Fruit fly (Drosophila melanogaster) whole organism, embryonic: Measurements from ENCODE around the gene CG14960.

Source experiments
- CG10321 ChIP-seq: fragments of 200-800 bp; sonication (Bioruptor generic); IDR thresholded peaks from 2 replicates; pipeline ENCODE4 v1.3.6; 2022; ENCODE audit warnings: missing biosample characterization, missing genetic modification characterization
- CG11504 ChIP-seq: fragments of 200-800 bp; sonication (Bioruptor generic); optimal IDR thresholded peaks from 3 replicates; lab custom pipeline; 2019; ENCODE audit warnings: missing biosample characterization, mild to moderate bottlenecking, missing genetic modification characterization, moderate library complexity
- CG11560 ChIP-seq: fragments of 200-800 bp; sonication (Bioruptor generic); IDR thresholded peaks from 3 replicates; pipeline ENCODE4 v1.3.6; 2022; ENCODE audit warnings: missing biosample characterization, missing genetic modification characterization
- CG12219 ChIP-seq: fragments of 200-800 bp; sonication (Bioruptor generic); optimal IDR thresholded peaks from 3 replicates; lab custom pipeline; 2018; ENCODE audit warnings: missing biosample characterization, mild to moderate bottlenecking, missing genetic modification characterization
- CG12391 ChIP-seq: fragments of 200-800 bp; sonication (Bioruptor generic); optimal IDR thresholded peaks from 3 replicates; lab custom pipeline; 2018; ENCODE audit warnings: missing biosample characterization, mild to moderate bottlenecking, missing genetic modification characterization, moderate library complexity
- CG12769 ChIP-seq: fragments of 200-800 bp; sonication (Bioruptor generic); optimal IDR thresholded peaks from 2 replicates; lab custom pipeline; 2019; ENCODE audit warnings: missing biosample characterization, mild to moderate bottlenecking, missing genetic modification characterization, moderate library complexity
- CG13123 ChIP-seq: fragments of 200-800 bp; sonication (Bioruptor generic); optimal IDR thresholded peaks from 2 replicates; lab custom pipeline; 2016; ENCODE audit warnings: missing biosample characterization, missing genetic modification characterization
- CG14667 ChIP-seq: fragments of 200-800 bp; sonication (Bioruptor generic); IDR thresholded peaks from 2 replicates; pipeline ENCODE4 v1.3.6; 2022; ENCODE audit warnings: missing biosample characterization, missing genetic modification characterization
- CG16815 ChIP-seq: fragments of 200-800 bp; sonication (Bioruptor generic); optimal IDR thresholded peaks from 3 replicates; lab custom pipeline; 2017; ENCODE audit warnings: missing biosample characterization, mild to moderate bottlenecking, missing genetic modification characterization
- CG17612 ChIP-seq: fragments of 200-800 bp; sonication (Bioruptor generic); IDR thresholded peaks from 2 replicates; pipeline ENCODE4 v1.3.6; 2022; ENCODE audit warnings: missing biosample characterization, missing genetic modification characterization
- CG18599 ChIP-seq: fragments of 200-800 bp; sonication (Bioruptor generic); optimal IDR thresholded peaks from 3 replicates; lab custom pipeline; 2017; ENCODE audit warnings: missing biosample characterization, missing genetic modification characterization, mild to moderate bottlenecking, moderate library complexity, missing genetic modification reagents
- CG3065 ChIP-seq: fragments of 200-800 bp; sonication (Bioruptor generic); optimal IDR thresholded peaks from 2 replicates; lab custom pipeline; 2016; ENCODE audit warnings: missing biosample characterization, missing genetic modification characterization
- CG32772 ChIP-seq: fragments of 200-800 bp; sonication (Bioruptor generic); IDR thresholded peaks from 2 replicates; pipeline ENCODE4 v1.3.6; 2022; ENCODE audit warnings: missing biosample characterization, missing genetic modification characterization
- CG34376 ChIP-seq: fragments of 200-800 bp; sonication (Bioruptor generic); optimal IDR thresholded peaks from 2 replicates; lab custom pipeline; 2018; ENCODE audit warnings: missing biosample characterization, mild to moderate bottlenecking, missing genetic modification characterization
- CG4328 ChIP-seq: fragments of 200-800 bp; sonication (Bioruptor generic); optimal IDR thresholded peaks from 3 replicates; lab custom pipeline; 2017; ENCODE audit warnings: missing biosample characterization, missing genetic modification reagents, missing genetic modification characterization
- CG43689 ChIP-seq: fragments of 200-800 bp; sonication (Bioruptor generic); IDR thresholded peaks from 2 replicates; pipeline ENCODE4 v1.3.6; 2022; ENCODE audit warnings: missing biosample characterization, missing genetic modification characterization
- CG6683 ChIP-seq: fragments of 200-800 bp; sonication (Bioruptor generic); optimal IDR thresholded peaks from 2 replicates; lab custom pipeline; 2017; ENCODE audit warnings: missing biosample characterization, mild to moderate bottlenecking, missing genetic modification characterization, missing genetic modification reagents
- CG6765 ChIP-seq: fragments of 200-800 bp; sonication (Bioruptor generic); optimal IDR thresholded peaks from 3 replicates; lab custom pipeline; 2017; ENCODE audit warnings: missing biosample characterization, mild to moderate bottlenecking, missing genetic modification characterization
- CG6854 ChIP-seq: fragments of 200-800 bp; sonication (Bioruptor generic); optimal IDR thresholded peaks from 3 replicates; lab custom pipeline; 2017; ENCODE audit warnings: missing biosample characterization, mild to moderate bottlenecking, missing genetic modification characterization
- CG8388 ChIP-seq: fragments of 200-800 bp; sonication (Bioruptor generic); optimal IDR thresholded peaks from 2 replicates; lab custom pipeline; 2019; ENCODE audit warnings: missing biosample characterization, mild to moderate bottlenecking, missing genetic modification characterization, moderate library complexity
- Ets65A ChIP-seq: fragments of 200-800 bp; sonication (Bioruptor generic); peaks from one replicate; lab custom pipeline; 2016; ENCODE audit warnings: missing biosample characterization, missing genetic modification characterization
- Fer1 ChIP-seq: fragments of 200-800 bp; sonication (Bioruptor generic); optimal IDR thresholded peaks from 2 replicates; lab custom pipeline; 2017; ENCODE audit warnings: missing biosample characterization, mild to moderate bottlenecking, missing genetic modification characterization
- Max ChIP-seq: fragments of 200-800 bp; sonication (Bioruptor generic); optimal IDR thresholded peaks from 2 replicates; lab custom pipeline; 2016; ENCODE audit warnings: missing biosample characterization, mild to moderate bottlenecking, missing genetic modification characterization
- Med ChIP-seq: fragments of 200-800 bp; sonication (Bioruptor generic); peaks from one replicate; lab custom pipeline; 2016; ENCODE audit warnings: missing biosample characterization, missing genetic modification characterization, mild to moderate bottlenecking, inconsistent platforms, moderate library complexity
- Nf-YC ChIP-seq: fragments of 200-800 bp; optimal IDR thresholded peaks from 3 replicates; lab custom pipeline; 2019; ENCODE audit warnings: missing biosample characterization, mild to moderate bottlenecking, missing genetic modification characterization, moderate library complexity
- Sin3A ChIP-seq: fragments of >200 bp; optimal IDR thresholded peaks from 2 replicates; lab custom pipeline; 2018
- TFAM ChIP-seq: fragments of 200-800 bp; sonication (Bioruptor generic); optimal IDR thresholded peaks from 2 replicates; lab custom pipeline; 2017; ENCODE audit warnings: missing biosample characterization, missing genetic modification characterization, inconsistent platforms
- caup ChIP-seq: fragments of 200-800 bp; sonication (Bioruptor generic); optimal IDR thresholded peaks from 3 replicates; lab custom pipeline; 2017; ENCODE audit warnings: missing biosample characterization, mild to moderate bottlenecking, missing genetic modification characterization, moderate library complexity; ENCODE audit not compliant: severe bottlenecking
- chif ChIP-seq, 2 experiments: fragments of 200-800 bp; sonication (Bioruptor generic); optimal IDR thresholded peaks; 3 replicates each; lab custom pipeline; 2016; ENCODE audit warnings: missing biosample characterization in 2 of 2, missing genetic modification characterization in 2 of 2
- chinmo ChIP-seq: fragments of 200-800 bp; sonication (Bioruptor generic); IDR thresholded peaks from 4 replicates; pipeline ENCODE4 v1.3.6; 2022; ENCODE audit warnings: missing biosample characterization, missing genetic modification characterization; ENCODE audit not compliant: partially characterized antibody
- cwo ChIP-seq: fragments of 200-800 bp; sonication (Bioruptor generic); optimal IDR thresholded peaks from 3 replicates; lab custom pipeline; 2017; ENCODE audit warnings: missing biosample characterization, missing genetic modification characterization, mild to moderate bottlenecking, moderate library complexity, missing genetic modification reagents
- dm ChIP-seq: fragments of 200-800 bp; sonication (Bioruptor generic); optimal IDR thresholded peaks from 3 replicates; lab custom pipeline; 2016; ENCODE audit warnings: missing biosample characterization, missing genetic modification characterization
- exex ChIP-seq: fragments of 200-800 bp; sonication (Bioruptor generic); optimal IDR thresholded peaks from 4 replicates; lab custom pipeline; 2018; ENCODE audit warnings: missing biosample characterization, mild to moderate bottlenecking, missing genetic modification characterization, moderate library complexity
- gem ChIP-seq: fragments of 200-800 bp; sonication (Bioruptor generic); optimal IDR thresholded peaks from 2 replicates; lab custom pipeline; 2019; ENCODE audit warnings: missing biosample characterization, mild to moderate bottlenecking, missing genetic modification characterization, moderate library complexity
- mirr ChIP-seq: fragments of 200-800 bp; sonication (Bioruptor generic); optimal IDR thresholded peaks from 3 replicates; lab custom pipeline; 2018; ENCODE audit warnings: missing biosample characterization, mild to moderate bottlenecking, missing genetic modification characterization
- nmo ChIP-seq: fragments of 200-800 bp; sonication (Bioruptor generic); optimal IDR thresholded peaks from 2 replicates; lab custom pipeline; 2018; ENCODE audit warnings: missing biosample characterization, mild to moderate bottlenecking, missing genetic modification characterization, moderate library complexity
- ranshi ChIP-seq: fragments of 200-800 bp; sonication (Bioruptor generic); IDR thresholded peaks from 2 replicates; pipeline ENCODE4 v1.3.6; 2022; ENCODE audit warnings: missing biosample characterization, missing genetic modification characterization
- vnd ChIP-seq: fragments of 200-800 bp; sonication (Bioruptor generic); IDR thresholded peaks from 3 replicates; pipeline ENCODE4 v1.3.6; 2022; ENCODE audit warnings: missing biosample characterization, missing genetic modification characterization; ENCODE audit not compliant: partially characterized antibody
- wdn ChIP-seq: fragments of 200-800 bp; sonication (Bioruptor generic); IDR thresholded peaks from 2 replicates; pipeline ENCODE4 v1.3.6; 2022; ENCODE audit warnings: missing biosample characterization, missing genetic modification characterization

CG14960 gene

DNA sequence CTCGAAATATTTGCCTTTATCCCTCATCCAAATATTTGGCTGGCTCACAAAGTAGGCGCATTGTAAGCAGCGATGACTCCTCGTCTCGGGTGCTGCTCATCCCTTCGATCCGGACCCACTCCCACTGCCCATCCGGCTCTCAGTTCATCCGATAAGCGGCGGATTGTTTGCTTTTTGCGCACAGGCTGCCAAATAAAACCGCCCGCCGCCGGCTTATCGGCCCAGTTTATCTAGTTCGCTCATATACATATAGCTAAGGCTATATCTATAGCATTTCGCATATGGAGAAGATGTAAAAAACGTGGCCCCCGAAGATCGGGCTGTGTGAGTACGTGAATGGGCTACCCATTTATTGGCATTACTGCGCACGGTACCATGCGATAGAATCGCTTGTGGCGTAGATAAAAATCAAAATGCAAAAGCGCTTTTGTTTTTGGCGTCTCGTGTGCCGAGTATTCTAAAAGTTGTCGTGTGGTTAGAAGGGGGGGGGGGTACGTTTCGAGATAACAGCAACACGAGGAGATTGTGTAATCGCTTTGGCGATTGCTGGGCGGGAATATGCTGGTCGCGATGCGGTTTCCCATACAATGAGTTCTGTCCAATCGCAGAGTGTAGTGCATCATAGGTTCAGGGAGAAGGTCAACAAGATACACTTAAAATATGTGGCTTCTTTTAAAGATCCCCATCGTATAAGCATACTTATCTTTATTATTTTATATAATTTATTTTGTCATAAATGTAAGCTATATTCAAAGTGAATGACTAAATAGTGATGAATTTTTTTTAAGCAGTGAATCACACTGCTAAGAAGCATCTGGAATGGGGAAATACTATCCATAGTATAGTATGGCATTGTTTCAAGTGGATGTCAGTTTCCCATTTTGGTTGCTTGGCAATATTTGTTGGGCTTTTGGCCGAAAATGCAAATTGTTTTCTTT lies 38.1 kb downstream of the CG14960 start (continued):
- TF ChIP-seq chif (GFP tag; optimal IDR thresholded peaks at IDR 0.05; lab: Kevin White, UChicago), result no peak
- TF ChIP-seq CG12391 (tag; lab: Kevin White, UChicago), result no peak
- TF ChIP-seq mirr (GFP tag; lab: Kevin White, UChicago), result peak; percentile 26
- TF ChIP-seq nmo (GFP tag; lab: Kevin White, UChicago), result no peak
- peak; percentile 61 for TF ChIP-seq CG12769 (tag; lab: Kevin White, UChicago)
- peak; percentile 30 for TF ChIP-seq CG18599 (GFP tag; lab: Kevin White, UChicago)
- peak; percentile 69 for TF ChIP-seq exex
- no peak for TF ChIP-seq CG13123 (GFP tag; lab: Kevin White, UChicago)
- TF ChIP-seq CG4328 (GFP tag; lab: Kevin White, UChicago), result no peak
- TF ChIP-seq CG6765 (GFP tag; lab: Kevin White, UChicago), result peak; percentile 36
- TF ChIP-seq caup, result peak; percentile 41
- no peak for TF ChIP-seq Fer1 (GFP tag; lab: Kevin White, UChicago)
- TF ChIP-seq CG8388 (GFP tag; lab: Kevin White, UChicago), result no peak
- no peak for TF ChIP-seq ranshi (GFP tag; lab: Robert Waterston, UW)
- TF ChIP-seq CG3065 (GFP tag; lab: Kevin White, UChicago), result no peak
- TF ChIP-seq CG11504, result no peak
- TF ChIP-seq CG6854, result no peak
- no peak for TF ChIP-seq TFAM (GFP tag; lab: Kevin White, UChicago)
- no peak for TF ChIP-seq CG11560 (tag; lab: Robert Waterston, UW)
- TF ChIP-seq Sin3A, result no peak
- TF ChIP-seq chinmo (GFP tag; lab: Robert Waterston, UW), result peak; percentile 86; the same call in 1 of the 4 replicates
- TF ChIP-seq cwo (GFP tag; lab: Kevin White, UChicago), result peak; percentile 92
- no peak for TF ChIP-seq CG14667 (GFP tag; lab: Robert Waterston, UW)
- TF ChIP-seq Max, result no peak
- TF ChIP-seq CG34376 (GFP tag; lab: Kevin White, UChicago), result peak; percentile 56
- TF ChIP-seq CG10321, result no peak
- TF ChIP-seq Med (GFP tag; lab: Kevin White, UChicago), result peak; percentile 75
- peak; percentile 95 for TF ChIP-seq Nf-YC (tag; lab: Kevin White, UChicago)
- peak; percentile 21 for TF ChIP-seq dm (GFP tag; lab: Kevin White, UChicago)
- TF ChIP-seq CG6683 (GFP tag; lab: Kevin White, UChicago), result no peak
- TF ChIP-seq vnd (GFP tag; lab: Robert Waterston, UW), result 0 out of 3 replicates have a peak, but pooled peaks have one; percentile 23

DNA sequence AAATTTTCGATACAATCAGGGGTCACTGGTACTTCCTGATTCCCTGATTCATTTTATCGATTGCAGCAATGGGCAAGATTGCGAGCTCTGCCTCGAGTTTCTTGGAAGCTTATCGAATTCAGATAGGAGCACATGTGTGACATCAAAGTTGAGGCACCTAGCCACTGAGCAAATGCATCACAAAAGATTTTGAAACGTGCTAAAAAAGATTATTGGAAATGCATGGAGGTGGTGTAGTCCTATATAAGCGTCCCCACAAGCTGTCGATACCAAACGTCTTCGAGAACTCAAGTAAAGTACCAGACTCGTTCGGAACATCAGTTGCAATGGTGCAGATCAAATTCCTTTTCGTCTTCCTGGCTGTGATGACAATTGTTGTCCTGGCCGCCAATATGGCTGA lies 43.2 kb downstream of the CG14960 start, which contains the start of gene Drsl2:
Gene Drsl2, plus strand, starts transcription at position 301 of the 400 bp plus-strand sequence.
- TF ChIP-seq Ets65A (GFP tag; lab: Kevin White, UChicago), result peak; percentile 4
- TF ChIP-seq chinmo (GFP tag; lab: Robert Waterston, UW), result no peak

DNA sequence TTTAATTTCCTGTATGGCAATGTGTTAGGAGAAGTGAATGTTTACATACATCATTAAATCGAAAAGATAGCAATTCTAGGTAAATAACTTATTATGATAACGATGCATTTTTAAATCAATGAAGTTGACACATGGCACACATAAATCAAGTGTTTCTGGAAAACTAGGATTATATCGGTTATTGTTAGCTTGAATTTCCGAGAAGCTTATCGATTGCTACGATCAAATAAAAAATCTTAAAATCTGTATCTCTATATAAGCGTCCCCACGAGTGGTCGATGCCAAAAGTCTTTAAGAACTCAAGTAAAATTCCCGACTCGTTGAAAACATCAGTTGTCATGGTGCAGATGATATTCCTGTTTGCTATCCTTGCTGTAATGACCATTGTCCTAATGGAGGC lies 43.9 kb downstream of the CG14960 start, which contains the start of gene Drsl3:
Gene Drsl3, plus strand, starts transcription at position 301 of the 400 bp plus-strand sequence.
- TF ChIP-seq CG43689 (GFP tag; lab: Robert Waterston, UW) (no peak), CG17612 (GFP tag; lab: Robert Waterston, UW) (no peak), wdn (GFP tag; lab: Robert Waterston, UW) (0 out of 2 replicates have a peak, but pooled peaks have one; percentile 10), CG32772 (GFP tag; lab: Robert Waterston, UW) (no peak), Ets65A (GFP tag; lab: Kevin White, UChicago) (no peak), CG16815 (GFP tag; lab: Kevin White, UChicago) (no peak), CG12219 (no peak), gem (tag; lab: Kevin White, UChicago) (no peak)
